Worm (Caenorhabditis elegans): ENCODE data around the gene ZK105.3.
A peak's percentile ranks its signal among the peaks of the same experiment; 100 is the strongest.

Gene ZK105.3

DNA sequence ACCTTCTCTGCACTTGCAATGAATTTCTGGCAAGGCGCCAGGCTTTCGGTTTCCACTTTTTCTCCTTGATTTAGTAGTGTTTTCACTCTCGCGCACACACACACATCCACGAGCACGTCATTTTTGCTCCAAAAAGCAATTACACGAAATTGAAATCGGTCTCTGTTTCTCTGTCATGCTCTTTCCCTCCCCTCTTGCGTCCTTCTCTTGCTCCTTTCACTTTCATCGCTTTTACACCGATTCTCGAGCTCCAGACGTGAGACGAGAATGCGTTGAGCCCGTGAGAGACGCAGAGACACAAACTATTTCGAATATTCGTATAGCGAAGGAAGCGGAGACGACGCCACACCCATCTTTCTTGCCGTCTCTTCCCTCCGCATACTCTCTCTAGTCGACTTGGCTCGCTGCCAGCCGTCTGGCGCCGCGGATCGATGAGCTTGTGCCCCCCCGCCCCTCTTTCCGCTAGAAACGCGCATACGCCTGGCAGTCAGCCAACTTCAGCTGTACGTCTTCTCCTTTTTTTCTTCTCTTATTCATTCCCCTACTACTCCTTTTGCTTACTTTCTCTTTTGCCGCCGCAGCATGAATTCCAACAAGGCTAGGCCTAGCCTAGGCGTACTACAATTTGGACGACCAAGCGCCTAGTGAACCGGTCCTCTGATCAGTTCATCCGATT is 31.2 kb downstream of the ZK105.3 start (continued):
- no peak for TF ChIP-seq lin-29 (GFP tag; IDR thresholded peaks at IDR 0.05)
- no peak for TF ChIP-seq skn-1 (tag; optimal IDR thresholded peaks at IDR 0.05)
- no peak for TF ChIP-seq F44E2.7 (GFP tag; IDR thresholded peaks at IDR 0.05)
- peak; percentile 93 for TF ChIP-seq rbr-2 (tag; optimal IDR thresholded peaks at IDR 0.05)
- peak; percentile 75 for TF ChIP-seq nhr-11 (tag; optimal IDR thresholded peaks at IDR 0.05)
- peak; percentile 89 for TF ChIP-seq egl-43 (GFP tag; IDR thresholded peaks at IDR 0.05)
- TF ChIP-seq egl-27 (tag; optimal IDR thresholded peaks at IDR 0.05): no peak
- TF ChIP-seq attf-4 (tag; optimal IDR thresholded peaks at IDR 0.05): no peak
- no peak for TF ChIP-seq tag-97 (GFP tag; IDR thresholded peaks at IDR 0.05)
- TF ChIP-seq sdz-12 (GFP tag; optimal IDR thresholded peaks at IDR 0.05): no peak
- peak; percentile 36 for TF ChIP-seq nhr-77 (tag; optimal IDR thresholded peaks at IDR 0.05)
- peak; percentile 58 for TF ChIP-seq ceh-28 (tag; optimal IDR thresholded peaks at IDR 0.05)
- peak; percentile 68 for TF ChIP-seq T26A8.4 (GFP tag; IDR thresholded peaks at IDR 0.05)
- no peak for TF ChIP-seq ceh-82 (tag; optimal IDR thresholded peaks at IDR 0.05)
- peak; percentile 1 for TF ChIP-seq mxl-3 (GFP tag; optimal IDR thresholded peaks at IDR 0.05)
- no peak for TF ChIP-seq daf-19 (GFP tag; conservative IDR thresholded peaks at IDR 0.05)
- TF ChIP-seq dmd-6 (GFP tag; IDR thresholded peaks at IDR 0.05): peak; percentile 82
- no peak for TF ChIP-seq snpc-4 (tag; optimal IDR thresholded peaks at IDR 0.05)
- TF ChIP-seq ces-1 (GFP tag; optimal IDR thresholded peaks at IDR 0.05): peak; percentile 48
- TF ChIP-seq tra-1 (GFP tag; IDR thresholded peaks at IDR 0.05): peak; percentile 63
- no peak for TF ChIP-seq nhr-10 (tag; optimal IDR thresholded peaks at IDR 0.05)
- TF ChIP-seq hif-1 (tag; optimal IDR thresholded peaks at IDR 0.05): peak; percentile 4 to 76
- TF ChIP-seq dmd-9 (GFP tag; IDR thresholded peaks at IDR 0.05): 0 out of 2 replicates have a peak, but pooled peaks have one; percentile 6
- no peak for TF ChIP-seq madf-5 (GFP tag; IDR thresholded peaks at IDR 0.05)
- TF ChIP-seq hmg-1.1 (GFP tag; IDR thresholded peaks at IDR 0.05): peak; percentile 84
- TF ChIP-seq daf-16 (GFP tag; optimal IDR thresholded peaks at IDR 0.05): peak in 1 of 2 experiments; percentile 78
- TF ChIP-seq daf-16 (tag; optimal IDR thresholded peaks at IDR 0.05): no peak
- TF ChIP-seq set-16 (GFP tag; IDR thresholded peaks at IDR 0.05): peak; percentile 98
- no peak for TF ChIP-seq lin-15B (tag; optimal IDR thresholded peaks at IDR 0.05)
- peak; percentile 53 for TF ChIP-seq zag-1 (tag; optimal IDR thresholded peaks at IDR 0.05)
- TF ChIP-seq hlh-11 (tag; optimal IDR thresholded peaks at IDR 0.05): peak; percentile 91
- no peak for TF ChIP-seq nhr-76 (tag; optimal IDR thresholded peaks at IDR 0.05)
- TF ChIP-seq nhr-237 (tag; optimal IDR thresholded peaks at IDR 0.05): no peak
- TF ChIP-seq ctbp-1 (GFP tag; IDR thresholded peaks at IDR 0.05): peak; percentile 96
- TF ChIP-seq zfp-3 (GFP tag; conservative IDR thresholded peaks at IDR 0.05): no peak
- no peak for TF ChIP-seq php-3 (GFP tag; IDR thresholded peaks at IDR 0.05)
- no peak for TF ChIP-seq F10B5.3 (tag; optimal IDR thresholded peaks at IDR 0.05)
- TF ChIP-seq nhr-48 (tag; optimal IDR thresholded peaks at IDR 0.05): peak; percentile 84
- no peak for TF ChIP-seq ZK337.2 (GFP tag; IDR thresholded peaks at IDR 0.05)
- TF ChIP-seq aly-2 (tag; optimal IDR thresholded peaks at IDR 0.05): no peak
- TF ChIP-seq spr-3 (GFP tag; optimal IDR thresholded peaks at IDR 0.05): no peak
- no peak for TF ChIP-seq Y5F2A.4 (GFP tag; optimal IDR thresholded peaks at IDR 0.05)
- 0 out of 2 replicates have a peak, but pooled peaks have one; percentile 52 for TF ChIP-seq saeg-2 (GFP tag; IDR thresholded peaks at IDR 0.05)
- TF ChIP-seq lin-38 (GFP tag; IDR thresholded peaks at IDR 0.05): peak; percentile 54
- TF ChIP-seq ceh-32 (tag; optimal IDR thresholded peaks at IDR 0.05; ENCODE audit: poor library complexity): peak; percentile 59
- TF ChIP-seq ceh-62 (tag; optimal IDR thresholded peaks at IDR 0.05): no peak
- no peak for TF ChIP-seq jun-1 (tag; optimal IDR thresholded peaks at IDR 0.05)
- TF ChIP-seq nhr-111 (GFP tag; optimal IDR thresholded peaks at IDR 0.05): no peak
- TF ChIP-seq mxl-2 (GFP tag; conservative IDR thresholded peaks at IDR 0.05): 0 out of 2 replicates have a peak, but pooled peaks have one; percentile 9
- no peak for TF ChIP-seq nhr-6 (tag; optimal IDR thresholded peaks at IDR 0.05)
- peak; percentile 61 for TF ChIP-seq nhr-28 (tag; optimal IDR thresholded peaks at IDR 0.05)
- no peak for TF ChIP-seq lim-7 (GFP tag; IDR thresholded peaks at IDR 0.05)

Data from whole organism, L4 larva.